Worm (Caenorhabditis elegans) whole organism, L2 larva: Measurements from ENCODE around the gene K02C4.2.

Experiments
- C34F6.9 ChIP-seq: fragments of 150-350 bp; optimal IDR thresholded peaks from 2 replicates; lab custom pipeline; 2014; ENCODE audit warnings: missing biosample characterization, missing genetic modification characterization
- F13H6.1 ChIP-seq: sonication (generic microtip); optimal IDR thresholded peaks from 2 replicates; lab custom pipeline; 2016; ENCODE audit warnings: missing genetic modification characterization, missing compliant biosample characterization
- R02D3.7 ChIP-seq: fragments of 150-350 bp; optimal IDR thresholded peaks from 2 replicates; lab custom pipeline; 2014; ENCODE audit warnings: missing biosample characterization, missing genetic modification characterization
- Y55F3AM.14 ChIP-seq: fragments of 200-800 bp; sonication (Bioruptor generic); optimal IDR thresholded peaks from 2 replicates; lab custom pipeline; 2018; ENCODE audit warnings: mild to moderate bottlenecking, missing genetic modification characterization, missing compliant biosample characterization
- ZK546.5 ChIP-seq: sonication (generic microtip); optimal IDR thresholded peaks from 2 replicates; lab custom pipeline; 2017; ENCODE audit warnings: missing biosample characterization, missing genetic modification characterization
- alr-1 ChIP-seq: fragments of 150-350 bp; optimal IDR thresholded peaks from 2 replicates; lab custom pipeline; 2014; ENCODE audit warnings: missing biosample characterization, missing genetic modification characterization
- blmp-1 ChIP-seq: sonication (generic microtip); optimal IDR thresholded peaks from 2 replicates; lab custom pipeline; 2017; ENCODE audit warnings: missing genetic modification characterization, mild to moderate bottlenecking, missing compliant biosample characterization, antibody characterized with exemption, moderate library complexity; ENCODE audit not compliant: insufficient read depth
- ceh-82 ChIP-seq: fragments of 150-350 bp; optimal IDR thresholded peaks from 2 replicates; lab custom pipeline; 2014; ENCODE audit warnings: missing biosample characterization, missing genetic modification characterization
- crh-2 ChIP-seq: sonication (generic microtip); optimal IDR thresholded peaks from 2 replicates; lab custom pipeline; 2017; ENCODE audit warnings: missing biosample characterization, missing genetic modification characterization
- dmd-4 ChIP-seq: sonication (generic microtip); optimal IDR thresholded peaks from 2 replicates; lab custom pipeline; 2017; ENCODE audit warnings: missing biosample characterization, missing genetic modification characterization
- elt-3 ChIP-seq: sonication (generic microtip); optimal IDR thresholded peaks from 2 replicates; lab custom pipeline; 2017; ENCODE audit warnings: missing biosample characterization, missing genetic modification characterization
- fos-1 ChIP-seq: fragments of 150-350 bp; optimal IDR thresholded peaks from 2 replicates; lab custom pipeline; 2014; ENCODE audit warnings: missing biosample characterization, missing genetic modification characterization
- gmeb-1 ChIP-seq: fragments of 150-350 bp; optimal IDR thresholded peaks from 2 replicates; lab custom pipeline; 2014; ENCODE audit warnings: missing biosample characterization, missing genetic modification characterization
- lin-11 ChIP-seq: fragments of 150-350 bp; sonication (generic microtip); optimal IDR thresholded peaks from 2 replicates; lab custom pipeline; 2014; ENCODE audit warnings: missing biosample characterization, missing genetic modification characterization, inconsistent platforms, mixed read lengths
- lin-13 ChIP-seq: fragments of 150-350 bp; optimal IDR thresholded peaks from 2 replicates; lab custom pipeline; 2014; ENCODE audit warnings: missing biosample characterization, missing genetic modification reagents, missing genetic modification characterization
- lin-39 ChIP-seq: fragments of 150-350 bp; optimal IDR thresholded peaks from 2 replicates; lab custom pipeline; 2014; ENCODE audit warnings: missing biosample characterization, missing genetic modification reagents, missing genetic modification characterization
- lsy-2 ChIP-seq, 2 experiments: fragments of 150-350 bp in 1 of 2; sonication (generic microtip) in 1 of 2; optimal IDR thresholded peaks; 2 replicates each; lab custom pipeline; 2014 to 2017; ENCODE audit warnings: missing biosample characterization in 2 of 2, missing genetic modification characterization in 2 of 2
- mab-5 ChIP-seq: fragments of 150-350 bp; optimal IDR thresholded peaks from 2 replicates; lab custom pipeline; 2014; ENCODE audit warnings: missing biosample characterization, missing genetic modification characterization
- mdl-1 ChIP-seq, 2 experiments: fragments of 150-350 bp in 1 of 2; sonication (generic microtip) in 1 of 2; optimal IDR thresholded peaks; 2 replicates each; lab custom pipeline; 2017; ENCODE audit warnings: missing biosample characterization in 2 of 2, missing genetic modification characterization in 2 of 2
- nhr-129 ChIP-seq: fragments of 150-350 bp; optimal IDR thresholded peaks from 2 replicates; lab custom pipeline; 2014; ENCODE audit warnings: missing biosample characterization, missing genetic modification characterization
- nhr-23 ChIP-seq: fragments of 150-350 bp; optimal IDR thresholded peaks from 2 replicates; lab custom pipeline; 2014; ENCODE audit warnings: missing biosample characterization, missing genetic modification reagents, missing genetic modification characterization
- nhr-237 ChIP-seq: fragments of 150-350 bp; optimal IDR thresholded peaks from 2 replicates; lab custom pipeline; 2014; ENCODE audit warnings: missing biosample characterization, missing genetic modification characterization
- nhr-6 ChIP-seq: fragments of 150-350 bp; optimal IDR thresholded peaks from 2 replicates; lab custom pipeline; 2014; ENCODE audit warnings: missing biosample characterization, missing genetic modification characterization
- nhr-77 ChIP-seq: fragments of 150-350 bp; optimal IDR thresholded peaks from 2 replicates; lab custom pipeline; 2014; ENCODE audit warnings: missing biosample characterization, missing genetic modification characterization
- sem-4 ChIP-seq: fragments of 150-350 bp; optimal IDR thresholded peaks from 2 replicates; lab custom pipeline; 2014; ENCODE audit warnings: missing biosample characterization, missing genetic modification reagents, missing genetic modification characterization
- skn-1 ChIP-seq: sonication (generic microtip); optimal IDR thresholded peaks from 2 replicates; lab custom pipeline; 2017; ENCODE audit warnings: missing biosample characterization, missing genetic modification characterization
- sma-3 ChIP-seq: sonication (generic microtip); optimal IDR thresholded peaks from 2 replicates; lab custom pipeline; 2016; ENCODE audit warnings: missing genetic modification reagents, missing genetic modification characterization, missing compliant biosample characterization
- sma-9 ChIP-seq, 2 experiments: fragments of 150-350 bp in 1 of 2; sonication (generic microtip) in 1 of 2; optimal IDR thresholded peaks; 2 replicates each; lab custom pipeline; 2014 to 2016; ENCODE audit warnings: missing genetic modification characterization in 2 of 2, mild to moderate bottlenecking in 1 of 2, missing biosample characterization in 1 of 2, missing compliant biosample characterization in 1 of 2, missing genetic modification reagents in 1 of 2, moderate library complexity in 1 of 2
- snpc-4 ChIP-seq: fragments of 150-350 bp; optimal IDR thresholded peaks from 2 replicates; lab custom pipeline; 2014; ENCODE audit warnings: missing biosample characterization, missing genetic modification characterization
- unc-39 ChIP-seq: fragments of 150-350 bp; optimal IDR thresholded peaks from 2 replicates; lab custom pipeline; 2014; ENCODE audit warnings: missing biosample characterization, missing genetic modification characterization
- unc-55 ChIP-seq: fragments of 150-350 bp; sonication (generic microtip); optimal IDR thresholded peaks from 3 replicates; lab custom pipeline; 2014; ENCODE audit warnings: missing biosample characterization, missing genetic modification reagents, missing genetic modification characterization
- unc-62 ChIP-seq: fragments of 150-350 bp; optimal IDR thresholded peaks from 2 replicates; lab custom pipeline; 2014; ENCODE audit warnings: missing biosample characterization, missing genetic modification reagents, missing genetic modification characterization
- zag-1 ChIP-seq: fragments of 150-350 bp; optimal IDR thresholded peaks from 2 replicates; lab custom pipeline; 2014; ENCODE audit warnings: missing biosample characterization, missing genetic modification characterization
- ztf-1 ChIP-seq: fragments of 200-800 bp; sonication (Bioruptor generic); conservative IDR thresholded peaks from 2 replicates; pipeline ENCODE4 v1.3.6; 2022; ENCODE audit warnings: missing genetic modification characterization, missing compliant biosample characterization
- ztf-11 ChIP-seq: sonication (generic microtip); optimal IDR thresholded peaks from 2 replicates; lab custom pipeline; 2017; ENCODE audit warnings: missing biosample characterization, missing genetic modification characterization

K02C4.2 gene

ce11 chrII:8037863-8038262 is 37.7 kb upstream of the K02C4.2 start, which contains the start of gene C08B11.9:
TSS of gene C08B11.9 (minus strand) at chrII:8038169.
- TF ChIP-seq lin-13 (no peak), nhr-77 (tag; lab: Kevin White, UChicago) (no peak), elt-3 (no peak), mdl-1 (tag; optimal IDR thresholded peaks at IDR 0.05; lab: Kevin White, UChicago) (no peak), lsy-2 (tag; optimal IDR thresholded peaks at IDR 0.05; lab: Kevin White, UChicago) (no peak), unc-62 (GFP tag; lab: Kevin White, UChicago) (no peak), ztf-11 (tag; lab: Kevin White, UChicago) (no peak), crh-2 (tag; lab: Kevin White, UChicago) (no peak), ceh-82 (tag; lab: Kevin White, UChicago) (no peak), R02D3.7 (tag; lab: Kevin White, UChicago) (no peak), sma-9 (GFP tag; optimal IDR thresholded peaks at IDR 0.05; lab: Kevin White, UChicago) (no peak), sma-9 (tag; optimal IDR thresholded peaks at IDR 0.05; lab: Kevin White, UChicago) (no peak), nhr-6 (tag; lab: Kevin White, UChicago) (no peak), lin-11 (tag; lab: Kevin White, UChicago) (no peak), ztf-1 (GFP tag; lab: Robert Waterston, UW) (no peak)

DNA sequence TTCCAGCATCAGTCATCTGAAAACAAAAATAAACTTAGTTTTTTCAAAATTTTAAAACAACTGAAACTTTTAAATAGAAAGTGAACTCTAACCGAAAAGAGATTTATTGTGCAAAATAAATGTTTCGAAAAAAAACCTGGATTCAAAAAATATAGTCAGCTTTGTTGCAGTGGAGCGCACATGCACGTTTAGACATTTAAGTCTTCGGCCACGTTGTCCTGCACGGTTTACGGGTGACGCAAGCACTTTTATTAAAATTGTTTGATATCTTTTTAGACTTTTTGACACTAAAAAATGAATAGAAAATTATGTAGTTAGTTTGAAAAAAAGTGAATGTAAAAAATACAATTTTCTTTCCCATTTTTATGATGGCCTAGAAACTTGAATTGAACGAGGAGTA is 36.1 kb upstream of the K02C4.2 start, which contains the start of the genes ubh-4 and algn-6:
Gene ubh-4, minus strand, starts transcription at position 182 of the 400 bp plus-strand sequence.
Gene algn-6, plus strand, starts transcription at position 387 of the 400 bp plus-strand sequence.
- no peak for TF ChIP-seq mab-5 (tag; lab: Kevin White, UChicago)
- TF ChIP-seq skn-1 (tag; lab: Kevin White, UChicago) = peak; percentile 53
- TF ChIP-seq elt-3 = no peak
- peak; percentile 59 for TF ChIP-seq gmeb-1 (tag; lab: Kevin White, UChicago)
- TF ChIP-seq ceh-82 (tag; lab: Kevin White, UChicago) = no peak
- no peak for TF ChIP-seq nhr-23 (tag; lab: Kevin White, UChicago)
- TF ChIP-seq unc-55 (GFP tag; lab: Kevin White, UChicago) = peak; percentile 72
- no peak for TF ChIP-seq snpc-4 (tag; lab: Kevin White, UChicago)
- TF ChIP-seq nhr-129 (tag; lab: Kevin White, UChicago) = peak; percentile 61
- no peak for TF ChIP-seq blmp-1 (tag; lab: Kevin White, UChicago)
- no peak for TF ChIP-seq lin-39 (tag; lab: Kevin White, UChicago)
- TF ChIP-seq mdl-1 (tag; optimal IDR thresholded peaks at IDR 0.05; lab: Kevin White, UChicago) = no peak
- TF ChIP-seq sma-3 (GFP tag; lab: Kevin White, UChicago) = peak; percentile 66
- no peak for TF ChIP-seq ZK546.5 (tag; lab: Kevin White, UChicago)
- TF ChIP-seq C34F6.9 (tag; lab: Kevin White, UChicago) = peak; percentile 86
- TF ChIP-seq lsy-2 (tag; optimal IDR thresholded peaks at IDR 0.05; lab: Kevin White, UChicago) = peak; percentile 57 to 96
- no peak for TF ChIP-seq zag-1 (tag; lab: Kevin White, UChicago)
- peak; percentile 45 for TF ChIP-seq fos-1 (tag; lab: Kevin White, UChicago)
- TF ChIP-seq sem-4 (tag; lab: Kevin White, UChicago) = no peak
- TF ChIP-seq unc-39 (tag; lab: Kevin White, UChicago) = no peak
- TF ChIP-seq lin-13 = peak; percentile 6
- peak; percentile 62 for TF ChIP-seq crh-2 (tag; lab: Kevin White, UChicago)
- no peak for TF ChIP-seq nhr-77 (tag; lab: Kevin White, UChicago)
- peak; percentile 26 for TF ChIP-seq sma-9 (GFP tag; optimal IDR thresholded peaks at IDR 0.05; lab: Kevin White, UChicago)
- no peak for TF ChIP-seq sma-9 (tag; optimal IDR thresholded peaks at IDR 0.05; lab: Kevin White, UChicago)
- TF ChIP-seq dmd-4 (tag; lab: Kevin White, UChicago) = no peak
- no peak for TF ChIP-seq Y55F3AM.14 (GFP tag; lab: Kevin White, UChicago)
- TF ChIP-seq F13H6.1 = no peak
- TF ChIP-seq nhr-237 = no peak
- no peak for TF ChIP-seq alr-1

- TF ChIP-seq sma-9 (GFP tag; optimal IDR thresholded peaks at IDR 0.05; lab: Kevin White, UChicago) (no peak), sma-9 (tag; optimal IDR thresholded peaks at IDR 0.05; lab: Kevin White, UChicago) (no peak), nhr-129 (tag; lab: Kevin White, UChicago) (peak; percentile 38), lin-13 (peak; percentile 34), lsy-2 (tag; optimal IDR thresholded peaks at IDR 0.05; lab: Kevin White, UChicago) (peak in 1 of 2 experiments; percentile 69), C34F6.9 (tag; lab: Kevin White, UChicago) (peak; percentile 66), unc-55 (GFP tag; lab: Kevin White, UChicago) (peak; percentile 67), alr-1 (no peak)
These were observed 33.9 kb upstream of the K02C4.2 start for ce11 chrII:8041642-8042041.
